Worm (Caenorhabditis elegans): ENCODE data around the gene Y32H12A.7.

Gene Y32H12A.7

DNA sequence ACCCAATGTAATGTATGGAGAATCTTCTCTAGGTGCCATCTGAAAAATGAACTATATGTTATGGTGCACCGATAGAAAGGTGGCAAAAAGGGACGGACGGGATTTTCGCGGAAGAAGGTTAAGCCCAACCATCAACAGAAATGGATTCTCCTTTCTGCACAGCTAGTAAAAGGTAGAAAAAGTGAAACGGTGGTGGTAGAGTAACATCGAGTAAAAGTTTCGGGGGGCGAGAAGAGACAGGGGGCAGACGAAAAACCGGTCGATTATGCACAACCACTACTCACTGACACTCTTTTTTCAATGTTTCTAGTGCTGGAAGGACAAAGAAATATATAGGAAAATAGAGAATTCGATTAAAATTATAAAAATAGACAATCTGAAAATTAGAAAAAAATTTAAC is 34.3 kb upstream of the Y32H12A.7 start:
- TF ChIP-seq drap-1 (GFP tag; optimal IDR thresholded peaks at IDR 0.05) (no peak), elt-1 (tag; optimal IDR thresholded peaks at IDR 0.05; ENCODE audit: borderline replicate concordance, insufficient read depth) (no peak), blmp-1 (tag; optimal IDR thresholded peaks at IDR 0.05) (no peak), unc-120 (tag; optimal IDR thresholded peaks at IDR 0.05; ENCODE audit: poor library complexity, severe bottlenecking) (no peak), ceh-39 (tag; optimal IDR thresholded peaks at IDR 0.05) (no peak), sptf-1 (tag; optimal IDR thresholded peaks at IDR 0.05) (no peak), lsy-2 (tag; optimal IDR thresholded peaks at IDR 0.05) (no peak), ztf-11 (tag; optimal IDR thresholded peaks at IDR 0.05) (no peak), flh-1 (GFP tag; optimal IDR thresholded peaks at IDR 0.05) (no peak), nhr-237 (tag; optimal IDR thresholded peaks at IDR 0.05) (no peak), tbx-8 (GFP tag; optimal IDR thresholded peaks at IDR 0.05) (no peak), ham-2 (GFP tag; optimal IDR thresholded peaks at IDR 0.05) (no peak), zip-8 (tag; optimal IDR thresholded peaks at IDR 0.05) (no peak)

DNA sequence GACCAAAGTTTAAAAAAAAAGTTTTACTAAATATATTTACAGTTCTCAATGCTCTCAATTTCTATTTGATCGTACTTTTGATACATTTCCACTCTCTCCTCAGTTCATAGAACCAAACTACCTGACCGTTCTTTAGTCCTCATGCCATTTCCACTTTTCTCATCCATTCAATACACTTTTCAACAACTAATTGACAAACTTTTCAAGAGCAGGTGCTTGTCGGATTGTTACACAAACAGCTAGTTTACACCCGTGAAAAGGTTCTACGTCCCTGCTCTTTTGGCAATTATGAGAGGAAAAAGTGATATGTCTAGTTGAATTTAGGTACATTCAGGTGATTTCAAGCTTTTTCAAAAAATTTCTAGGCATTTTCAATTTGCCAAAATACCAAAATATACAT is 32.7 kb upstream of the Y32H12A.7 start:
- TF ChIP-seq nhr-28 (tag; optimal IDR thresholded peaks at IDR 0.05), result no peak
- TF ChIP-seq unc-120 (tag; optimal IDR thresholded peaks at IDR 0.05; ENCODE audit: poor library complexity, severe bottlenecking), result peak; percentile 31
- TF ChIP-seq hlh-1 (tag; optimal IDR thresholded peaks at IDR 0.05), result peak; percentile 81

DNA sequence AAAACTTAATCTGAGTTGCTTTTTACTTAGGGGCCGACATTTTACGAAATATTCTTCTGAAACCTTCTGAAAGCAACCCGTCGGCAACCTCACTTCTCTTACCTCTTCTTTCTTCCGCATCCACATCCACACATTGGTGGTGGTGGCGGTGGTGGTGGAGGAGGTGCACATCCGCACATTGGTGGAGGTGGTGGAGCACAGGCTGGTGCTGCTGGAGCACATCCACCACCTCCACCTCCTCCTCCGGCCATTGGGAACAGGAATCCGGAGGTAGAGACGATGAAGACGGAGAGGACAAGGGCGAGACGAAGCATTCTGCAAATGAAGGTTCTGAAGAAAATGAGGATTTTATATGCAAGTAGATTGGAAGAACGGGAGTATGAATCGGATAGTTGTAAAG is 28.5 kb upstream of the Y32H12A.7 start, which contains the start of gene grl-22:
TSS of gene grl-22 (minus strand) at position 332 of the 400 bp plus-strand sequence.
- TF ChIP-seq elt-3 (tag; optimal IDR thresholded peaks at IDR 0.05), result no peak
- TF ChIP-seq unc-39 (tag; optimal IDR thresholded peaks at IDR 0.05), result no peak
- no peak for TF ChIP-seq lin-32 (GFP tag; optimal IDR thresholded peaks at IDR 0.05)
- no peak for TF ChIP-seq bed-3 (GFP tag; optimal IDR thresholded peaks at IDR 0.05)
- no peak for TF ChIP-seq mep-1 (tag; optimal IDR thresholded peaks at IDR 0.05)
- TF ChIP-seq unc-120 (tag; optimal IDR thresholded peaks at IDR 0.05; ENCODE audit: poor library complexity, severe bottlenecking), result no peak
- no peak for TF ChIP-seq ztf-11 (tag; optimal IDR thresholded peaks at IDR 0.05)
- TF ChIP-seq hlh-1 (tag; optimal IDR thresholded peaks at IDR 0.05), result no peak
- TF ChIP-seq sem-2 (GFP tag; optimal IDR thresholded peaks at IDR 0.05), result no peak
- TF ChIP-seq ham-2 (GFP tag; optimal IDR thresholded peaks at IDR 0.05), result no peak
- no peak for TF ChIP-seq nhr-28 (tag; optimal IDR thresholded peaks at IDR 0.05)
- no peak for TF ChIP-seq pha-4 (tag; optimal IDR thresholded peaks at IDR 0.05)
- TF ChIP-seq M03D4.4 (tag; optimal IDR thresholded peaks at IDR 0.05), result no peak
- no peak for TF ChIP-seq lin-13 (tag; optimal IDR thresholded peaks at IDR 0.05)
- no peak for TF ChIP-seq nhr-2 (tag; optimal IDR thresholded peaks at IDR 0.05)
- no peak for TF ChIP-seq zip-8 (tag; optimal IDR thresholded peaks at IDR 0.05)
- TF ChIP-seq tbx-8 (GFP tag; optimal IDR thresholded peaks at IDR 0.05), result no peak

DNA sequence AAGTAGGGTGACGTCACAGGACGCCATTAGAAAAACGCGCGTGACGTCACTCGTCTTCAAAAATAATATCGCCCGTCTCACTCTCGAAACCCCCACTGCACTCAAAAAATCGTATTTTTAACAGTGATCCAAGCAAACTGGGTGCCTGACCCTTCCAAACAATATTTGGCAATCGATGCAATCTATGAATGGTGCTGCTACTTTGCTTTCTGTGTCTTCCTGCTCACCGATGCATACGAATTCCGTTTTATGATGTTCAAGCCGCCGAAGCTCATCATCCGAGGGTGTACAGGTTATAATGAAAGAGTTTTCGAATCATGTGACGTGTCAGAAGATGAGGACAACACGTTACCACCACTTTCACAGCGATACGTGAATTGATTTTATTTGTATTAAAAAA is 22.4 kb upstream of the Y32H12A.7 start, which contains the start of gene W03A5.1:
TSS of gene W03A5.1 (plus strand) at position 301 of the 400 bp plus-strand sequence.
- TF ChIP-seq elt-1 (tag; optimal IDR thresholded peaks at IDR 0.05; ENCODE audit: borderline replicate concordance, insufficient read depth) (no peak), zip-8 (tag; optimal IDR thresholded peaks at IDR 0.05) (peak; percentile 87)

DNA sequence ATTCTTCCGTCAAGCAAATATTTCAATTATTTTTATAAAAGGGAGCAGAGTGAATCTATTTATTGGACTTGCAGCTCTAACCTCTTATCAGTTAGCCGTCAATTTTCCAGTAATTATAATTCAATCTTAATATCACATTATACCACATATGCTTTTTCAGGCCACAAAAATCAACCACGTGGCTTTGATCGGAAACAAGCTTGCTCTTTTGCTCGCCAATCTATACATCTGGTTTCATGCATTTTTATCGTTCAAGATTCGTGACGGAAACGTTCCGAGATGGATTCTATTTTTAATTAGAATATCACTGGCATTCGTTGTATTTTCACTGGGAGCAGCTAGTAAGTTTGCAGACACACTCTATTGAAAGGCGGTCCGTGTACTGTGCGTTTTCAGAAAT is 21.8 kb upstream of the Y32H12A.7 start:
- TF ChIP-seq elt-3 (tag; optimal IDR thresholded peaks at IDR 0.05), result no peak

DNA sequence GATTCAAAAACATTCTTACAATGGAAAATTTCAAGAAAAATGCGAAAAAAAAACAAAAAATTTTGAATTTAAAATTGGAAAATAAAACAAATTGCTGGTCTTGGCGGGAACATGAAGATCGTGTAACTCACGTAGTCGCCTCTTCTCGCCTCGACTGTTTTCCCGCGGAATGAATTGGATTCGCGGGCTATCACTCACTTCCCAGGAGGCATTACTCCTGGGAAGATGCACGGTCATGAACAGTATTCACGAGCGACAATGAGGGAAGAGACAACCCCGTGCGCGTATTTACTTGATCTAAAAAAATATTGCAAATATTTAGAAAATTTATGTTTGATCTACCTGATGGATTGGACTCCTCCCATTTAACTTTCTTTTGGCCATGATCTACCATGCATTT is 21.1 kb upstream of the Y32H12A.7 start:
- TF ChIP-seq nhr-28 (tag; optimal IDR thresholded peaks at IDR 0.05), result no peak
- TF ChIP-seq elt-3 (tag; optimal IDR thresholded peaks at IDR 0.05), result no peak
- no peak for TF ChIP-seq sem-2 (GFP tag; optimal IDR thresholded peaks at IDR 0.05)
- no peak for TF ChIP-seq cnd-1 (tag; optimal IDR thresholded peaks at IDR 0.05)

DNA sequence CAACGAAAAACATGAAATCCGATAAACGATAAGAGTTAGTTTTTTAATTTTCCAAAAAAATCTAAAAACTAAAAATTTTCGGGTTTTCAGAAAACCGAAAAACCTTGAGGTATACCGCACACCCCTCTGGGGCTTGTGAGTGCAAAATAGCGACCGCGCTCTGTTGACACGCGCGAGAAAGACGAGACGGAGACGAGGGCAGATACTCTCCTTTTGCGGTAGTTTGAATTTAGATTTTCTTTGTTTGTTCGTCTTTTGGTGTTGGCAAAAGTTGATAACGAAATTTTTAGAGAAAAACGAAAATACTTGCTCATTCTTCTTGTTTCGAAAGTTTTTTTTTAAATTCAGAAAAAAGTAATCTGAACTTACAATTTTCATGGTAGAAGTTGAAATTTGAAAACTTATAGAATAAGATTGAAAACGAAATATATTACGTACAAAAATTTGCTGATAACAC is 20.4 kb upstream of the Y32H12A.7 start, which contains the start of the genes W03A5.2 and Y32H12A.8:
TSS of gene W03A5.2 (plus strand) at position 407 of the 457 bp plus-strand sequence.
TSS of gene Y32H12A.8 (minus strand) at position 410 of the 457 bp plus-strand sequence.
- TF ChIP-seq sptf-1 (tag; optimal IDR thresholded peaks at IDR 0.05) (no peak), zip-8 (tag; optimal IDR thresholded peaks at IDR 0.05) (no peak), flh-1 (GFP tag; optimal IDR thresholded peaks at IDR 0.05) (no peak), elt-3 (tag; optimal IDR thresholded peaks at IDR 0.05) (no peak), elt-1 (tag; optimal IDR thresholded peaks at IDR 0.05; ENCODE audit: borderline replicate concordance, insufficient read depth) (no peak), lin-32 (GFP tag; optimal IDR thresholded peaks at IDR 0.05) (no peak), ces-1 (GFP tag; optimal IDR thresholded peaks at IDR 0.05) (no peak), blmp-1 (tag; optimal IDR thresholded peaks at IDR 0.05) (no peak), mep-1 (tag; optimal IDR thresholded peaks at IDR 0.05) (peak; percentile 29), tbx-8 (GFP tag; optimal IDR thresholded peaks at IDR 0.05) (no peak), ztf-11 (tag; optimal IDR thresholded peaks at IDR 0.05) (no peak), lsy-2 (tag; optimal IDR thresholded peaks at IDR 0.05) (peak; percentile 68), bed-3 (GFP tag; optimal IDR thresholded peaks at IDR 0.05) (no peak), nhr-12 (tag; optimal IDR thresholded peaks at IDR 0.05) (no peak), unc-39 (tag; optimal IDR thresholded peaks at IDR 0.05) (no peak), ceh-39 (tag; optimal IDR thresholded peaks at IDR 0.05) (no peak), nhr-237 (tag; optimal IDR thresholded peaks at IDR 0.05) (peak; percentile 33), cnd-1 (tag; optimal IDR thresholded peaks at IDR 0.05) (no peak), ceh-43 (GFP tag; optimal IDR thresholded peaks at IDR 0.05) (no peak), mab-5 (tag; optimal IDR thresholded peaks at IDR 0.05) (no peak), nhr-76 (tag; optimal IDR thresholded peaks at IDR 0.05) (no peak), unc-62 (GFP tag; optimal IDR thresholded peaks at IDR 0.05) (no peak), mls-2 (tag; optimal IDR thresholded peaks at IDR 0.05) (no peak), ham-2 (GFP tag; optimal IDR thresholded peaks at IDR 0.05) (no peak), lin-13 (tag; optimal IDR thresholded peaks at IDR 0.05) (no peak), M03D4.4 (tag; optimal IDR thresholded peaks at IDR 0.05) (no peak), pha-4 (tag; optimal IDR thresholded peaks at IDR 0.05) (peak; percentile 24), drap-1 (GFP tag; optimal IDR thresholded peaks at IDR 0.05) (no peak), hlh-1 (tag; optimal IDR thresholded peaks at IDR 0.05) (peak; percentile 6), nhr-2 (tag; optimal IDR thresholded peaks at IDR 0.05) (no peak)

Measured in whole organism, mixed stage, embryonic.